Fruit fly (Drosophila melanogaster) whole organism, embryonic: ENCODE results near the gene CG7483.

Experiments used
- Ada2b ChIP-seq: fragments of 200-800 bp; sonication (Bioruptor generic); IDR thresholded peaks from 2 replicates; pipeline ENCODE4 v1.3.6; 2022; ENCODE audit warnings: missing biosample characterization, missing genetic modification characterization
- Adf1 ChIP-seq: fragments of 200-800 bp; sonication (Bioruptor generic); IDR thresholded peaks from 2 replicates; pipeline ENCODE4 v1.3.6; 2022; ENCODE audit warnings: missing biosample characterization, missing genetic modification characterization
- Asciz ChIP-seq: fragments of 200-800 bp; sonication (Bioruptor generic); optimal IDR thresholded peaks from 2 replicates; lab custom pipeline; 2017; ENCODE audit warnings: missing biosample characterization, mild to moderate bottlenecking, missing genetic modification characterization, missing genetic modification reagents
- Atf-2 ChIP-seq: fragments of 200-800 bp; sonication (Bioruptor generic); optimal IDR thresholded peaks from 2 replicates; lab custom pipeline; 2016; ENCODE audit warnings: missing biosample characterization, missing genetic modification characterization
- Bdp1 ChIP-seq: fragments of 200-800 bp; sonication (Bioruptor generic); optimal IDR thresholded peaks from 3 replicates; lab custom pipeline; 2016; ENCODE audit warnings: missing biosample characterization, missing genetic modification characterization
- CG10209 ChIP-seq: fragments of 200-800 bp; sonication (Bioruptor generic); optimal IDR thresholded peaks from 3 replicates; lab custom pipeline; 2017; ENCODE audit warnings: missing biosample characterization, mild to moderate bottlenecking, missing genetic modification characterization, missing genetic modification reagents
- CG13123 ChIP-seq: fragments of 200-800 bp; sonication (Bioruptor generic); optimal IDR thresholded peaks from 2 replicates; lab custom pipeline; 2016; ENCODE audit warnings: missing biosample characterization, missing genetic modification characterization
- CG13287 ChIP-seq: fragments of 200-800 bp; sonication (Bioruptor generic); IDR thresholded peaks from 2 replicates; pipeline ENCODE4 v1.3.6; 2022; ENCODE audit warnings: missing biosample characterization, missing genetic modification characterization; ENCODE audit not compliant: partially characterized antibody
- CG13624 ChIP-seq: fragments of 200-800 bp; sonication (Bioruptor generic); optimal IDR thresholded peaks from 2 replicates; lab custom pipeline; 2016; ENCODE audit warnings: missing biosample characterization, missing genetic modification characterization
- CG16813 ChIP-seq: fragments of 200-800 bp; sonication (Bioruptor generic); IDR thresholded peaks from 3 replicates; pipeline ENCODE4 v1.3.6; 2022; ENCODE audit warnings: missing biosample characterization, missing genetic modification characterization; ENCODE audit not compliant: partially characterized antibody
- CG16815 ChIP-seq: fragments of 200-800 bp; sonication (Bioruptor generic); optimal IDR thresholded peaks from 3 replicates; lab custom pipeline; 2017; ENCODE audit warnings: missing biosample characterization, mild to moderate bottlenecking, missing genetic modification characterization
- CG17385 ChIP-seq: fragments of 200-800 bp; sonication (Bioruptor generic); optimal IDR thresholded peaks from 3 replicates; lab custom pipeline; 2018; ENCODE audit warnings: missing biosample characterization, mild to moderate bottlenecking, missing genetic modification characterization
- CG18764 ChIP-seq: fragments of 200-800 bp; sonication (Bioruptor generic); optimal IDR thresholded peaks from 3 replicates; lab custom pipeline; 2016; ENCODE audit warnings: missing biosample characterization, missing genetic modification characterization
- CG2678 ChIP-seq: fragments of 200-800 bp; sonication (Bioruptor generic); optimal IDR thresholded peaks from 3 replicates; lab custom pipeline; 2019; ENCODE audit warnings: missing biosample characterization, mild to moderate bottlenecking, missing genetic modification characterization, moderate library complexity
- CG31365 ChIP-seq: fragments of 200-800 bp; sonication (Bioruptor generic); optimal IDR thresholded peaks from 2 replicates; lab custom pipeline; 2018; ENCODE audit warnings: missing biosample characterization, mild to moderate bottlenecking, missing genetic modification characterization
- CG4404 ChIP-seq: fragments of 200-800 bp; sonication (Bioruptor generic); IDR thresholded peaks from 2 replicates; pipeline ENCODE4 v1.3.6; 2022; ENCODE audit warnings: missing biosample characterization, missing genetic modification characterization
- CG4424 ChIP-seq: fragments of 200-800 bp; sonication (Bioruptor generic); optimal IDR thresholded peaks from 3 replicates; lab custom pipeline; 2016; ENCODE audit warnings: missing biosample characterization, missing genetic modification characterization
- CG4820 ChIP-seq: fragments of 200-800 bp; sonication (Bioruptor generic); optimal IDR thresholded peaks from 3 replicates; lab custom pipeline; 2016; ENCODE audit warnings: missing biosample characterization, missing genetic modification characterization
- CG6683 ChIP-seq: fragments of 200-800 bp; sonication (Bioruptor generic); optimal IDR thresholded peaks from 2 replicates; lab custom pipeline; 2017; ENCODE audit warnings: missing biosample characterization, mild to moderate bottlenecking, missing genetic modification characterization, missing genetic modification reagents
- CG8281 ChIP-seq: fragments of 200-800 bp; sonication (Bioruptor generic); optimal IDR thresholded peaks from 2 replicates; lab custom pipeline; 2018; ENCODE audit warnings: missing biosample characterization, mild to moderate bottlenecking, missing genetic modification characterization, moderate library complexity
- CG8944 ChIP-seq: fragments of 200-800 bp; sonication (Bioruptor generic); optimal IDR thresholded peaks from 3 replicates; lab custom pipeline; 2016; ENCODE audit warnings: missing biosample characterization, missing genetic modification characterization
- CG9215 ChIP-seq: fragments of 200-800 bp; sonication (Bioruptor generic); IDR thresholded peaks from 2 replicates; pipeline ENCODE4 v1.3.6; 2022; ENCODE audit warnings: missing biosample characterization, missing genetic modification characterization
- CG9797 ChIP-seq: fragments of 200-800 bp; sonication (Bioruptor generic); optimal IDR thresholded peaks from 3 replicates; lab custom pipeline; 2018; ENCODE audit warnings: missing biosample characterization, mild to moderate bottlenecking, missing genetic modification characterization
- D ChIP-seq, 2 experiments: fragments of 200-800 bp in 1 of 2; fragments of >200 bp in 1 of 2; sonication (Bioruptor generic) in 1 of 2; optimal IDR thresholded peaks; 2 replicates in 1 of 2; 3 replicates in 1 of 2; lab custom pipeline; 2017; ENCODE audit warnings: mild to moderate bottlenecking in 1 of 2, missing biosample characterization in 1 of 2, missing genetic modification characterization in 1 of 2, missing genetic modification reagents in 1 of 2
- Dad ChIP-seq: fragments of 200-800 bp; sonication (Bioruptor generic); optimal IDR thresholded peaks from 3 replicates; lab custom pipeline; 2016; ENCODE audit warnings: missing biosample characterization, missing genetic modification characterization
- Dip2 ChIP-seq: fragments of 200-800 bp; sonication (Bioruptor generic); IDR thresholded peaks from 2 replicates; pipeline ENCODE4 v1.3.6; 2022; ENCODE audit warnings: missing biosample characterization, missing genetic modification characterization
- Doc3 ChIP-seq: fragments of 200-800 bp; sonication (Bioruptor generic); IDR thresholded peaks from 3 replicates; pipeline ENCODE4 v1.3.6; 2022; ENCODE audit warnings: missing biosample characterization, missing genetic modification characterization; ENCODE audit not compliant: partially characterized antibody
- H15 ChIP-seq: fragments of 200-800 bp; sonication (Bioruptor generic); IDR thresholded peaks from 3 replicates; pipeline ENCODE4 v1.3.6; 2022; ENCODE audit warnings: missing biosample characterization, missing genetic modification characterization
- MTF-1 ChIP-seq: fragments of 200-800 bp; sonication (Bioruptor generic); optimal IDR thresholded peaks from 2 replicates; lab custom pipeline; 2018; ENCODE audit warnings: missing biosample characterization, mild to moderate bottlenecking, missing genetic modification characterization, borderline replicate concordance
- Mrtf ChIP-seq: fragments of 200-800 bp; sonication (Bioruptor generic); IDR thresholded peaks from 3 replicates; pipeline ENCODE4 v1.3.6; 2022; ENCODE audit warnings: missing biosample characterization, missing genetic modification characterization
- NC2β ChIP-seq: fragments of 200-800 bp; sonication (Bioruptor generic); optimal IDR thresholded peaks from 2 replicates; lab custom pipeline; 2016; ENCODE audit warnings: missing biosample characterization, missing genetic modification characterization
- Rx ChIP-seq: fragments of 200-800 bp; sonication (Bioruptor generic); IDR thresholded peaks from 2 replicates; pipeline ENCODE4 v1.3.6; 2022; ENCODE audit warnings: missing biosample characterization, missing genetic modification characterization
- Side ChIP-seq: fragments of 200-800 bp; sonication (Bioruptor generic); optimal IDR thresholded peaks from 2 replicates; lab custom pipeline; 2016; ENCODE audit warnings: missing biosample characterization, missing genetic modification characterization
- Sin3A ChIP-seq: fragments of >200 bp; optimal IDR thresholded peaks from 2 replicates; lab custom pipeline; 2018
- Sry-δ ChIP-seq: fragments of 200-800 bp; sonication (Bioruptor generic); optimal IDR thresholded peaks from 2 replicates; lab custom pipeline; 2016; ENCODE audit warnings: missing biosample characterization, missing genetic modification characterization
- Xrp1 ChIP-seq: fragments of 200-800 bp; sonication (Bioruptor generic); IDR thresholded peaks from 2 replicates; pipeline ENCODE4 v1.3.6; 2022; ENCODE audit warnings: missing biosample characterization, missing genetic modification characterization
- al ChIP-seq: fragments of 200-800 bp; sonication (Bioruptor generic); IDR thresholded peaks from 2 replicates; pipeline ENCODE4 v1.3.6; 2022; ENCODE audit warnings: missing biosample characterization, missing genetic modification characterization
- bsh ChIP-seq, 2 experiments: fragments of 200-800 bp; sonication (Bioruptor generic); optimal IDR thresholded peaks; 2 replicates each; lab custom pipeline; 2017 to 2018; ENCODE audit warnings: mild to moderate bottlenecking in 2 of 2, missing biosample characterization in 2 of 2, missing genetic modification characterization in 2 of 2, moderate library complexity in 1 of 2
- chif ChIP-seq, 2 experiments: fragments of 200-800 bp; sonication (Bioruptor generic); optimal IDR thresholded peaks; 3 replicates each; lab custom pipeline; 2016; ENCODE audit warnings: missing biosample characterization in 2 of 2, missing genetic modification characterization in 2 of 2
- croc ChIP-seq: fragments of 200-800 bp; sonication (Bioruptor generic); conservative IDR thresholded peaks from 3 replicates; pipeline ENCODE4 v1.3.6; 2022; ENCODE audit warnings: missing biosample characterization, missing genetic modification characterization
- crol ChIP-seq: fragments of 200-800 bp; sonication (Bioruptor generic); IDR thresholded peaks from 2 replicates; pipeline ENCODE4 v1.3.6; 2022; ENCODE audit warnings: missing biosample characterization, missing genetic modification characterization
- dysf ChIP-seq: fragments of 200-800 bp; sonication (Bioruptor generic); IDR thresholded peaks from 3 replicates; pipeline ENCODE4 v1.3.6; 2022; ENCODE audit warnings: missing biosample characterization, missing genetic modification characterization
- hb ChIP-seq: fragments of 200-800 bp; sonication (Bioruptor generic); IDR thresholded peaks from 3 replicates; pipeline ENCODE4 v1.3.6; 2022; ENCODE audit warnings: missing biosample characterization, missing genetic modification characterization; ENCODE audit not compliant: partially characterized antibody
- jumu ChIP-seq: fragments of 200-800 bp; sonication (Bioruptor generic); optimal IDR thresholded peaks from 3 replicates; lab custom pipeline; 2016; ENCODE audit warnings: missing biosample characterization, missing genetic modification characterization
- pum ChIP-seq: fragments of 200-800 bp; sonication (Bioruptor generic); optimal IDR thresholded peaks from 2 replicates; lab custom pipeline; 2016; ENCODE audit warnings: missing biosample characterization, missing genetic modification characterization
- pzg ChIP-seq: fragments of 200-800 bp; sonication (Bioruptor generic); optimal IDR thresholded peaks from 3 replicates; lab custom pipeline; 2018; ENCODE audit warnings: missing biosample characterization, mild to moderate bottlenecking, missing genetic modification characterization, moderate library complexity
- sens ChIP-seq: fragments of 200-800 bp; sonication (Bioruptor generic); peaks from one replicate; lab custom pipeline; 2016; ENCODE audit warnings: missing biosample characterization, missing genetic modification characterization
- sna ChIP-seq: fragments of 200-800 bp; sonication (Bioruptor generic); IDR thresholded peaks from 2 replicates; pipeline ENCODE4 v1.3.6; 2022; ENCODE audit warnings: missing biosample characterization, missing genetic modification characterization; ENCODE audit not compliant: partially characterized antibody
- tna ChIP-seq: fragments of 200-800 bp; sonication (Bioruptor generic); IDR thresholded peaks from 2 replicates; pipeline ENCODE4 v1.3.6; 2022; ENCODE audit warnings: missing biosample characterization, missing genetic modification characterization; ENCODE audit not compliant: partially characterized antibody
- usp ChIP-seq: fragments of >200 bp; optimal IDR thresholded peaks from 2 replicates; lab custom pipeline; 2017; ENCODE audit warnings: missing biosample characterization, missing genetic modification characterization

Gene CG7483

DNA sequence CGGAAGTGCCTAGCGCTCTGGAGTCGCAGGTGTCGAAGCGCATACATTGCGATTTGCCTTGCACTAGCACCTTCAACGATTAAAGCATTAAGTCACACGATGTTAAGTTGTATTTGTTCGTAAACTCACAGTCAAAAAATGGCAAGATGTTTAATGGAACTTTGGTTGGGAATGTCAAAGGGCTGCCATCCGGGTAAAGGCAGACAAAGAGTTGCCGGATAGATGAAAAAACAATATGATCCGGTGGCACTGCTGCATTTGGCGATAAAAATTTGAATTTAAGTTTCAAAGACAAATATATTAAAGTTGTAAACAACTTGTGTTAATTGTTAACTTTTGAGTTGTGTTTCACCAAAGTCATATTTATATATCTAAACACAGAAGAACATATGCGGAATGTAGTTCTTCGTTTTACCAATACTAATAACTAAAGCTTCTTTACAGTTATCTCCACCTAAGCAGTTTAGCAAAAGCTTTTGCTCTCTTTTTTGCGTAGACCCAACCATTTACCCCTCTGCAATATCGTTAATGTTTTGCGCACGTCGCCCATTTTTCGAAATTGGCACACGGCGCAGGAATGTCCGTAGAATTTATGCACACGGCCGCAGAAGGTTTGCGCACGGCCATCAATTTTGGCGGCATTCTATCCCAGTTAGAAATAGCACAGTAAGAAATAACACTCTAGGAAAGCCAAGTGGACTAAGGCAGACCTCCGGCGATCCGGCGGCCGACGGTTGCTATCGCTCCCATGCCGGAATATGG lies 3.5 kb downstream of the CG7483 start, which contains the start of gene Coq2 (continued):
- TF ChIP-seq CG6683 (GFP tag; lab: Kevin White, UChicago) = no peak
- TF ChIP-seq bsh (GFP tag; optimal IDR thresholded peaks at IDR 0.05; lab: Kevin White, UChicago) = no peak
- TF ChIP-seq CG4820 (GFP tag; lab: Kevin White, UChicago) = no peak
- TF ChIP-seq hb (GFP tag; lab: Robert Waterston, UW) = no peak
- TF ChIP-seq CG18764 = no peak
- peak; percentile 74 for TF ChIP-seq pzg
- TF ChIP-seq dysf (GFP tag; lab: Robert Waterston, UW) = no peak
- TF ChIP-seq CG31365 (tag; lab: Kevin White, UChicago) = peak; percentile 30
- TF ChIP-seq Dad (GFP tag; lab: Kevin White, UChicago) = no peak
- TF ChIP-seq jumu = no peak
- TF ChIP-seq Mrtf (GFP tag; lab: Robert Waterston, UW) = no peak
- no peak for TF ChIP-seq CG16813 (GFP tag; lab: Robert Waterston, UW)
- no peak for TF ChIP-seq tna (GFP tag; lab: Robert Waterston, UW)
- TF ChIP-seq Sin3A (lab: Kevin White, UChicago) = peak; percentile 8
- no peak for TF ChIP-seq crol (GFP tag; lab: Robert Waterston, UW)
- TF ChIP-seq MTF-1 (GFP tag; lab: Kevin White, UChicago) = peak; percentile 100
- no peak for TF ChIP-seq CG2678 (tag; lab: Kevin White, UChicago)
- no peak for TF ChIP-seq Rx (GFP tag; lab: Robert Waterston, UW)
- TF ChIP-seq CG13123 (GFP tag; lab: Kevin White, UChicago) = no peak
- no peak for TF ChIP-seq Xrp1 (GFP tag; lab: Robert Waterston, UW)
- no peak for TF ChIP-seq CG17385
- no peak for TF ChIP-seq sna (GFP tag; lab: Robert Waterston, UW)
- no peak for TF ChIP-seq CG4424 (GFP tag; lab: Kevin White, UChicago)
- TF ChIP-seq Bdp1 (GFP tag; lab: Kevin White, UChicago) = no peak
- no peak for TF ChIP-seq CG8281
- TF ChIP-seq Atf-2 (GFP tag; lab: Kevin White, UChicago) = no peak
- TF ChIP-seq CG10209 (GFP tag; lab: Kevin White, UChicago) = no peak
- no peak for TF ChIP-seq Asciz (GFP tag; lab: Kevin White, UChicago)
- TF ChIP-seq CG9215 (GFP tag; lab: Robert Waterston, UW) = no peak
- TF ChIP-seq Side (GFP tag; lab: Kevin White, UChicago) = no peak
- no peak for TF ChIP-seq usp (GFP tag; lab: Kevin White, UChicago)
- no peak for TF ChIP-seq pum (GFP tag; lab: Kevin White, UChicago)
- TF ChIP-seq CG13287 (GFP tag; lab: Robert Waterston, UW) = peak; percentile 44; the same call in 1 of the 2 replicates
- TF ChIP-seq Dip2 (GFP tag; lab: Robert Waterston, UW) = no peak
- no peak for TF ChIP-seq CG8944 (GFP tag; lab: Kevin White, UChicago)
- no peak for TF ChIP-seq sens (GFP tag; lab: Kevin White, UChicago)
- TF ChIP-seq croc = no peak
- no peak for TF ChIP-seq Ada2b (GFP tag; lab: Robert Waterston, UW)
- no peak for TF ChIP-seq chif (GFP tag; optimal IDR thresholded peaks at IDR 0.05; lab: Kevin White, UChicago)
- TF ChIP-seq NC2β (GFP tag; lab: Kevin White, UChicago) = no peak
- TF ChIP-seq CG9797 (GFP tag; lab: Kevin White, UChicago) = peak; percentile 16
- TF ChIP-seq CG13624 (GFP tag; lab: Kevin White, UChicago) = no peak
- TF ChIP-seq al (GFP tag; lab: Robert Waterston, UW) = no peak
- TF ChIP-seq CG4404 (GFP tag; lab: Robert Waterston, UW) = no peak
- no peak for TF ChIP-seq CG16815 (GFP tag; lab: Kevin White, UChicago)
- no peak for TF ChIP-seq H15 (GFP tag; lab: Robert Waterston, UW)
- TF ChIP-seq Adf1 (GFP tag; lab: Robert Waterston, UW) = no peak
- no peak for TF ChIP-seq Doc3 (GFP tag; lab: Robert Waterston, UW)
- peak; percentile 44 for TF ChIP-seq Sry-δ (GFP tag; lab: Kevin White, UChicago)
- TF ChIP-seq D (optimal IDR thresholded peaks at IDR 0.05; lab: Kevin White, UChicago) = no peak
- TF ChIP-seq D (GFP tag; optimal IDR thresholded peaks at IDR 0.05; lab: Kevin White, UChicago) = no peak
